Worm (Caenorhabditis elegans): ENCODE measurements around the gene nck-1.

DNA sequence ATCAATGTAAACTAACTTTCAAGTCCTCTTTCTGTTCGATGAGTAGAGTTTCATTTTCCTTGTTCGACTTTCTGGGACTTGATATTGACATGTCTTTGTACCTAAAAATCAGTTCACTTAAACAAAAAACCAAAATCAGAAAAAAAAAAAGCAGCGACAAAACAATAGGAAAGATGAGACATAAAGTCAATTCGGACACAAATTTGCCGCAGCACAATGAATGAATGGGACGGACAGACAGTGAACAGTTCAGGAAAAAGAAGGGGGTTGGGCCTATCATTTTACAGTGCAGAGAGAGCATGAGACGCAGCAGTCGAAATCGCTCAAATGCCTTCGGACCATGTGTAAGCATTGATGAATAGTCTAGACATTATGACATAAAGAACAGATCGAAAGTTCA is 33.4 kb upstream of the nck-1 start, which contains the start of gene mrp-6:
- TF ChIP-seq med-1 (GFP tag; optimal IDR thresholded peaks at IDR 0.05; ENCODE audit: insufficient read depth), result no peak
- TF ChIP-seq klf-2 (GFP tag; conservative IDR thresholded peaks at IDR 0.05), result no peak
- no peak for TF ChIP-seq ztf-29 (GFP tag; IDR thresholded peaks at IDR 0.05)
- no peak for TF ChIP-seq tab-1 (GFP tag; IDR thresholded peaks at IDR 0.05)
- no peak for TF ChIP-seq T22C8.4 (GFP tag; IDR thresholded peaks at IDR 0.05)
- no peak for TF ChIP-seq flt-1 (GFP tag; IDR thresholded peaks at IDR 0.05)
